Worm (Caenorhabditis elegans) whole organism, L1 larva: ENCODE data around the gene T06D8.9.

Experiments
- C16A3.4 ChIP-seq: fragments of 150-350 bp; optimal IDR thresholded peaks from 2 replicates; lab custom pipeline; 2014; ENCODE audit warnings: missing biosample characterization, missing genetic modification characterization
- C34B4.2 ChIP-seq: sonication (generic microtip); optimal IDR thresholded peaks from 2 replicates; lab custom pipeline; 2017; ENCODE audit warnings: mild to moderate bottlenecking, missing genetic modification characterization, missing compliant biosample characterization
- aha-1 ChIP-seq: fragments of 150-350 bp; optimal IDR thresholded peaks from 2 replicates; lab custom pipeline; 2014; ENCODE audit warnings: missing biosample characterization, missing genetic modification characterization
- aly-2 ChIP-seq: fragments of 150-350 bp; optimal IDR thresholded peaks from 2 replicates; lab custom pipeline; 2014; ENCODE audit warnings: missing biosample characterization, missing genetic modification characterization
- blmp-1 ChIP-seq: fragments of 150-350 bp; optimal IDR thresholded peaks from 2 replicates; lab custom pipeline; 2014; ENCODE audit warnings: missing biosample characterization, missing genetic modification characterization
- ceh-8 ChIP-seq: fragments of 200-800 bp; sonication (Bioruptor generic); optimal IDR thresholded peaks from 2 replicates; lab custom pipeline; 2018; ENCODE audit warnings: mild to moderate bottlenecking, missing genetic modification characterization, moderate library complexity, missing compliant biosample characterization
- ceh-90 ChIP-seq: sonication (generic microtip); optimal IDR thresholded peaks from 2 replicates; lab custom pipeline; 2016; ENCODE audit warnings: missing genetic modification characterization, missing compliant biosample characterization
- ces-1 ChIP-seq: fragments of 150-350 bp; optimal IDR thresholded peaks from 2 replicates; lab custom pipeline; 2014; ENCODE audit warnings: missing biosample characterization, missing genetic modification reagents, missing genetic modification characterization
- dsc-1 ChIP-seq: sonication (generic microtip); optimal IDR thresholded peaks from 2 replicates; lab custom pipeline; 2016; ENCODE audit warnings: mild to moderate bottlenecking, missing genetic modification characterization, missing compliant biosample characterization
- efl-1 ChIP-seq, 4 experiments: fragments of 150-350 bp; optimal IDR thresholded peaks in 3 of 4; peaks in 1 of 4; 1 replicate in 1 of 4; 2 replicates in 3 of 4; lab custom pipeline; 2014; ENCODE audit warnings: missing biosample characterization in 2 of 4, missing genetic modification characterization in 2 of 4, missing genetic modification reagents in 2 of 4
- egl-27 ChIP-seq, 2 experiments: fragments of 150-350 bp in 1 of 2; sonication (generic microtip); optimal IDR thresholded peaks; 3 replicates each; lab custom pipeline; 2017 to 2018; ENCODE audit warnings: missing biosample characterization in 2 of 2, missing genetic modification characterization in 2 of 2, missing genetic modification reagents in 2 of 2
- elt-2 ChIP-seq: sonication (generic microtip); optimal IDR thresholded peaks from 2 replicates; lab custom pipeline; 2016; ENCODE audit warnings: missing genetic modification characterization, mild to moderate bottlenecking, inconsistent platforms, missing compliant biosample characterization, missing genetic modification reagents
- ets-5 ChIP-seq: fragments of 200-800 bp; sonication (Bioruptor generic); IDR thresholded peaks from 2 replicates; pipeline ENCODE4 v1.3.6; 2022; ENCODE audit warnings: missing genetic modification characterization, missing compliant biosample characterization
- fkh-10 ChIP-seq: sonication (generic microtip); optimal IDR thresholded peaks from 2 replicates; lab custom pipeline; 2017; ENCODE audit warnings: missing biosample characterization, missing genetic modification reagents, missing genetic modification characterization
- fkh-4 ChIP-seq: sonication (generic microtip); optimal IDR thresholded peaks from 2 replicates; lab custom pipeline; 2016; ENCODE audit warnings: missing compliant biosample characterization, missing genetic modification characterization, borderline replicate concordance
- fkh-8 ChIP-seq: sonication (generic microtip); optimal IDR thresholded peaks from 2 replicates; lab custom pipeline; 2016; ENCODE audit warnings: mild to moderate bottlenecking, missing genetic modification characterization, missing compliant biosample characterization
- fos-1 ChIP-seq: fragments of 150-350 bp; optimal IDR thresholded peaks from 2 replicates; lab custom pipeline; 2014; ENCODE audit warnings: missing biosample characterization, missing genetic modification characterization
- grh-1 ChIP-seq: fragments of 200-800 bp; sonication (Bioruptor generic); IDR thresholded peaks from 2 replicates; pipeline ENCODE4 v1.3.6; 2022; ENCODE audit warnings: missing genetic modification reagents, missing genetic modification characterization, missing compliant biosample characterization
- hlh-17 ChIP-seq: fragments of 200-800 bp; sonication (Bioruptor generic); optimal IDR thresholded peaks from 2 replicates; lab custom pipeline; 2018; ENCODE audit warnings: missing genetic modification characterization, mild to moderate bottlenecking, missing compliant biosample characterization, moderate library complexity, borderline replicate concordance
- lin-14 ChIP-seq: fragments of 200-800 bp; sonication (Bioruptor generic); optimal IDR thresholded peaks from 2 replicates; lab custom pipeline; 2018; ENCODE audit warnings: mild to moderate bottlenecking, missing genetic modification characterization, moderate library complexity, missing compliant biosample characterization
- lsy-2 ChIP-seq, 2 experiments: fragments of 150-350 bp; optimal IDR thresholded peaks; 2 replicates each; lab custom pipeline; 2014; ENCODE audit warnings: missing biosample characterization in 2 of 2, missing genetic modification characterization in 2 of 2
- mab-9 ChIP-seq: fragments of 200-800 bp; sonication (Bioruptor generic); IDR thresholded peaks from 2 replicates; pipeline ENCODE4 v1.3.6; 2022; ENCODE audit warnings: missing genetic modification reagents, missing genetic modification characterization, missing compliant biosample characterization
- mdl-1 ChIP-seq, 2 experiments: fragments of 150-350 bp; optimal IDR thresholded peaks; 2 replicates each; lab custom pipeline; 2014 to 2017; ENCODE audit warnings: missing biosample characterization in 2 of 2, missing genetic modification characterization in 2 of 2, inconsistent platforms in 1 of 2
- mef-2 ChIP-seq: fragments of 150-350 bp; optimal IDR thresholded peaks from 2 replicates; lab custom pipeline; 2014; ENCODE audit warnings: missing biosample characterization, missing genetic modification characterization
- nhr-11 ChIP-seq: fragments of 150-350 bp; optimal IDR thresholded peaks from 2 replicates; lab custom pipeline; 2014; ENCODE audit warnings: missing biosample characterization, missing genetic modification characterization
- nhr-19 ChIP-seq: fragments of 200-800 bp; sonication (Bioruptor generic); conservative IDR thresholded peaks from 2 replicates; pipeline ENCODE4 v1.3.6; 2022; ENCODE audit warnings: missing genetic modification characterization, missing compliant biosample characterization
- nhr-28 ChIP-seq: fragments of 150-350 bp; optimal IDR thresholded peaks from 2 replicates; lab custom pipeline; 2014; ENCODE audit warnings: missing biosample characterization, missing genetic modification characterization
- nhr-47 ChIP-seq: sonication (generic microtip); optimal IDR thresholded peaks from 2 replicates; lab custom pipeline; 2016; ENCODE audit warnings: mild to moderate bottlenecking, missing genetic modification characterization, moderate library complexity, missing compliant biosample characterization
- nhr-71 ChIP-seq: sonication (generic microtip); optimal IDR thresholded peaks from 2 replicates; lab custom pipeline; 2016; ENCODE audit warnings: mild to moderate bottlenecking, missing genetic modification characterization, moderate library complexity, missing compliant biosample characterization
- nhr-85 ChIP-seq: sonication (generic microtip); peaks from one replicate; lab custom pipeline; 2016; ENCODE audit warnings: missing genetic modification characterization, inconsistent platforms, missing compliant biosample characterization
- skn-1 ChIP-seq: fragments of 150-350 bp; optimal IDR thresholded peaks from 2 replicates; lab custom pipeline; 2014; ENCODE audit warnings: missing biosample characterization, missing genetic modification characterization
- snpc-4 ChIP-seq: fragments of 150-350 bp; optimal IDR thresholded peaks from 2 replicates; lab custom pipeline; 2014; ENCODE audit warnings: missing biosample characterization, missing genetic modification characterization
- sox-4 ChIP-seq: sonication (generic microtip); optimal IDR thresholded peaks from 2 replicates; lab custom pipeline; 2016; ENCODE audit warnings: missing genetic modification characterization, missing compliant biosample characterization
- sup-37 ChIP-seq: fragments of 200-800 bp; sonication (Bioruptor generic); optimal IDR thresholded peaks from 2 replicates; lab custom pipeline; 2018; ENCODE audit warnings: mild to moderate bottlenecking, missing genetic modification characterization, missing compliant biosample characterization
- swsn-7 ChIP-seq: sonication (generic microtip); optimal IDR thresholded peaks from 2 replicates; lab custom pipeline; 2016; ENCODE audit warnings: missing genetic modification characterization, missing compliant biosample characterization
- tbx-2 ChIP-seq: sonication (generic microtip); optimal IDR thresholded peaks from 2 replicates; lab custom pipeline; 2016; ENCODE audit warnings: missing genetic modification characterization, missing compliant biosample characterization
- tlp-1 ChIP-seq: fragments of 150-350 bp; optimal IDR thresholded peaks from 2 replicates; lab custom pipeline; 2014; ENCODE audit warnings: missing biosample characterization, missing genetic modification characterization
- unc-130 ChIP-seq: fragments of 150-350 bp; optimal IDR thresholded peaks from 2 replicates; lab custom pipeline; 2017; ENCODE audit warnings: missing biosample characterization, missing genetic modification characterization, inconsistent platforms
- unc-30 ChIP-seq: sonication (generic microtip); optimal IDR thresholded peaks from 2 replicates; lab custom pipeline; 2017; ENCODE audit warnings: missing biosample characterization, missing genetic modification characterization
- unc-86 ChIP-seq: sonication (generic microtip); optimal IDR thresholded peaks from 2 replicates; lab custom pipeline; 2016; ENCODE audit warnings: missing genetic modification characterization, missing compliant biosample characterization
- xbp-1 ChIP-seq: sonication (generic microtip); optimal IDR thresholded peaks from 2 replicates; lab custom pipeline; 2016; ENCODE audit warnings: missing genetic modification characterization, missing compliant biosample characterization
- zip-4 ChIP-seq: fragments of 200-800 bp; sonication (Bioruptor generic); optimal IDR thresholded peaks from 2 replicates; lab custom pipeline; 2018; ENCODE audit warnings: mild to moderate bottlenecking, missing genetic modification characterization, moderate library complexity, missing compliant biosample characterization
- ztf-11 ChIP-seq, 2 experiments: sonication (generic microtip); optimal IDR thresholded peaks; 2 replicates each; lab custom pipeline; 2016 to 2017; ENCODE audit warnings: missing genetic modification characterization in 2 of 2, missing biosample characterization in 1 of 2, missing compliant biosample characterization in 1 of 2
- ztf-4 ChIP-seq: fragments of 150-350 bp; optimal IDR thresholded peaks from 2 replicates; lab custom pipeline; 2014; ENCODE audit warnings: missing biosample characterization, missing genetic modification characterization

Gene T06D8.9

ce11 chrII:11285282-11285933, 46.0 kb downstream of the T06D8.9 start:
- TF ChIP-seq elt-2 (tag; lab: Kevin White, UChicago) (peak; percentile 25), lsy-2 (tag; optimal IDR thresholded peaks at IDR 0.05; lab: Kevin White, UChicago) (no peak)
- TF ChIP-seq, all 84 proteins: peak for 1

ce11 chrII:11286445-11286844, 47.0 kb downstream of the T06D8.9 start:
- TF ChIP-seq nhr-85 (peak; percentile 59), tbx-2 (tag; lab: Kevin White, UChicago) (peak; percentile 47), blmp-1 (tag; lab: Kevin White, UChicago) (peak; percentile 59), lin-14 (GFP tag; lab: Kevin White, UChicago) (peak; percentile 42), mab-9 (GFP tag; lab: Robert Waterston, UW) (no peak), unc-130 (tag; lab: Kevin White, UChicago) (peak; percentile 59), fkh-4 (no peak)

ce11 chrII:11288148-11288547, 48.8 kb downstream of the T06D8.9 start:
- no peak for TF ChIP-seq nhr-85
- TF ChIP-seq efl-1 (optimal IDR thresholded peaks at IDR 0.05; lab: Kevin White, UChicago) = no peak
- peak in 1 of 2 experiments; percentile 56 for TF ChIP-seq efl-1 (GFP tag; optimal IDR thresholded peaks at IDR 0.05 in 1 of 2; lab: Kevin White, UChicago)

DNA sequence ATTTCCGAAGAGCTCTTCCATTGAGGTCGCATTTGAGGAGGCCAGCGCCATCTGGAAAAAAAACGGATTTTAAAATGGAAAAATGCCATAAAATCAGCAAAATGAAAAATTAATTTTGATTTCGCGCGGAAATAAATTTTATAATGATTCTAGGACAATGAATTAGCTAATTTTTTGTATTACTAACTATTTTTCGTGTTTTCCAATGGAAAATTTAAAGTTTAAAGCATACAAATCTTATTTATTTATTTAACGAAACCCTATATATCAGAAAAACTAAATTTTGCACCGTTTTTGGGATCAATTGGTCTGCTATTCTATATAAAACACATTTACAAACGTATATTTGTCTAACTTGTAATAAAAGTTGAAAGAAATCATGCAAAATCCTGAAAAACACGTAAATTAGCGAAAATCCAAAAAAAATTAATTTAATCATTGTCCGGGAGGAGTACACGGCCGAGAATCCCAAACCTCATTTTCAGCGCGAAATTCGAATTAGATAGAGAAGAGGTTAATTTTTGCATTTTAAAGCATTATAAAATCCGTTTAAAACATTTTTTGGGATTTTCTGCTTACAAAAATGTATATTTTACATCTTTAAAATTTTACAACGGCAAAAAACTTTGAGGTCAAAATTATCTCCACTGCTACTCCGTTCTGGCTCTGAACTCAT, 50.9 kb downstream of the T06D8.9 start, which contains the start of gene C47G2.3:
Gene C47G2.3 (minus strand): TSS at position 51 of the 676 bp plus-strand sequence.
- TF ChIP-seq nhr-28 (tag; lab: Kevin White, UChicago) (peak; percentile 7), sup-37 (GFP tag; lab: Kevin White, UChicago) (no peak), tbx-2 (tag; lab: Kevin White, UChicago) (peak; percentile 37), egl-27 (tag; optimal IDR thresholded peaks at IDR 0.05; lab: Kevin White, UChicago) (no peak), ets-5 (no peak), nhr-19 (GFP tag; lab: Robert Waterston, UW) (peak; percentile 52), mef-2 (tag; lab: Kevin White, UChicago) (no peak), nhr-47 (tag; lab: Kevin White, UChicago) (peak; percentile 60), fos-1 (tag; lab: Kevin White, UChicago) (no peak), swsn-7 (tag; lab: Kevin White, UChicago) (peak; percentile 27), C16A3.4 (tag; lab: Kevin White, UChicago) (no peak), snpc-4 (tag; lab: Kevin White, UChicago) (no peak), mdl-1 (tag; optimal IDR thresholded peaks at IDR 0.05; lab: Kevin White, UChicago) (no peak), fkh-8 (no peak), nhr-11 (no peak), nhr-71 (tag; lab: Kevin White, UChicago) (peak; percentile 66), ztf-11 (tag; optimal IDR thresholded peaks at IDR 0.05; lab: Kevin White, UChicago) (peak in 1 of 2 experiments; percentile 64), unc-130 (tag; lab: Kevin White, UChicago) (peak; percentile 87), skn-1 (tag; lab: Kevin White, UChicago) (peak; percentile 30), lsy-2 (tag; optimal IDR thresholded peaks at IDR 0.05; lab: Kevin White, UChicago) (peak; percentile 35 to 49), ceh-8 (GFP tag; lab: Kevin White, UChicago) (no peak), ztf-4 (tag; lab: Kevin White, UChicago) (no peak), aha-1 (tag; lab: Kevin White, UChicago) (no peak), dsc-1 (peak; percentile 59), sox-4 (tag; lab: Kevin White, UChicago) (peak; percentile 56), hlh-17 (no peak), ceh-90 (tag; lab: Kevin White, UChicago) (peak; percentile 75), zip-4 (GFP tag; lab: Kevin White, UChicago) (no peak), fkh-10 (GFP tag; lab: Kevin White, UChicago) (no peak), xbp-1 (tag; lab: Kevin White, UChicago) (peak; percentile 31), tlp-1 (tag; lab: Kevin White, UChicago) (no peak), grh-1 (GFP tag; lab: Robert Waterston, UW) (no peak), elt-2 (tag; lab: Kevin White, UChicago) (peak; percentile 26), unc-86 (tag; lab: Kevin White, UChicago) (no peak), C34B4.2 (no peak), unc-30 (tag; lab: Kevin White, UChicago) (no peak), aly-2 (tag; lab: Kevin White, UChicago) (no peak), ces-1 (GFP tag; lab: Kevin White, UChicago) (no peak)
